Fruit fly (Drosophila melanogaster) whole organism, embryonic: ENCODE measurements around the gene Vps2.

ENCODE experiments used
- Awh ChIP-seq: fragments of 200-800 bp; sonication (Bioruptor generic); IDR thresholded peaks from 2 replicates; pipeline ENCODE4, ENCODE4 v1.3.6; 2022; ENCODE audit warnings: missing biosample characterization, missing genetic modification characterization
- CG10431 ChIP-seq: fragments of 200-800 bp; sonication (Bioruptor generic); optimal IDR thresholded peaks from 3 replicates; lab custom pipeline; 2018; ENCODE audit warnings: missing biosample characterization, mild to moderate bottlenecking, missing genetic modification characterization
- CG13123 ChIP-seq: fragments of 200-800 bp; sonication (Bioruptor generic); optimal IDR thresholded peaks from 2 replicates; lab custom pipeline; 2016; ENCODE audit warnings: missing biosample characterization, missing genetic modification characterization
- CG16815 ChIP-seq: fragments of 200-800 bp; sonication (Bioruptor generic); optimal IDR thresholded peaks from 3 replicates; lab custom pipeline; 2017; ENCODE audit warnings: missing biosample characterization, mild to moderate bottlenecking, missing genetic modification characterization
- CG17385 ChIP-seq: fragments of 200-800 bp; sonication (Bioruptor generic); optimal IDR thresholded peaks from 3 replicates; lab custom pipeline; 2018; ENCODE audit warnings: missing biosample characterization, mild to moderate bottlenecking, missing genetic modification characterization
- CG18262 ChIP-seq: fragments of 200-800 bp; optimal IDR thresholded peaks from 3 replicates; lab custom pipeline; 2019; ENCODE audit warnings: missing biosample characterization, mild to moderate bottlenecking, missing genetic modification characterization, moderate library complexity
- CG3281 ChIP-seq: fragments of 200-800 bp; sonication (Bioruptor generic); optimal IDR thresholded peaks from 3 replicates; lab custom pipeline; 2017; ENCODE audit warnings: missing biosample characterization, mild to moderate bottlenecking, missing genetic modification characterization
- CG4617 ChIP-seq: fragments of 200-800 bp; sonication (Bioruptor generic); optimal IDR thresholded peaks from 3 replicates; lab custom pipeline; 2016; ENCODE audit warnings: missing biosample characterization, missing genetic modification characterization, borderline replicate concordance
- CG5245 ChIP-seq: fragments of 200-800 bp; sonication (Bioruptor generic); optimal IDR thresholded peaks from 3 replicates; lab custom pipeline; 2016; ENCODE audit warnings: missing biosample characterization, missing genetic modification characterization
- CG5953 ChIP-seq: fragments of 200-800 bp; sonication (Bioruptor generic); IDR thresholded peaks from 2 replicates; pipeline ENCODE4 v1.3.6; 2022; ENCODE audit warnings: missing biosample characterization, missing genetic modification characterization
- CG6791 ChIP-seq: fragments of 200-800 bp; sonication (Bioruptor generic); IDR thresholded peaks from 3 replicates; pipeline ENCODE4 v1.3.6; 2022; ENCODE audit warnings: missing biosample characterization, missing genetic modification characterization; ENCODE audit not compliant: partially characterized antibody
- CG7372 ChIP-seq: fragments of 200-800 bp; sonication (Bioruptor generic); IDR thresholded peaks from 2 replicates; pipeline ENCODE4 v1.3.6; 2022; ENCODE audit warnings: missing biosample characterization, missing genetic modification characterization
- CG7786 ChIP-seq: fragments of 200-800 bp; sonication (Bioruptor generic); optimal IDR thresholded peaks from 2 replicates; lab custom pipeline; 2016; ENCODE audit warnings: missing biosample characterization, missing genetic modification characterization
- CG8290 ChIP-seq, 3 experiments: fragments of 200-800 bp; sonication (Bioruptor generic); optimal IDR thresholded peaks; 2 replicates each; lab custom pipeline; 2016 to 2019; ENCODE audit warnings: missing biosample characterization in 3 of 3, missing genetic modification characterization in 3 of 3, mild to moderate bottlenecking in 2 of 3, moderate library complexity in 1 of 3
- CG9727 ChIP-seq: fragments of 200-800 bp; sonication (Bioruptor generic); optimal IDR thresholded peaks from 3 replicates; lab custom pipeline; 2017; ENCODE audit warnings: missing biosample characterization, mild to moderate bottlenecking, missing genetic modification characterization
- CHES-1-like ChIP-seq: fragments of 200-800 bp; sonication (Bioruptor generic); optimal IDR thresholded peaks from 2 replicates; lab custom pipeline; 2016; ENCODE audit warnings: missing biosample characterization, missing genetic modification characterization
- D19A ChIP-seq: fragments of 200-800 bp; optimal IDR thresholded peaks from 3 replicates; lab custom pipeline; 2019; ENCODE audit warnings: missing biosample characterization, mild to moderate bottlenecking, missing genetic modification characterization, moderate library complexity
- Dbx ChIP-seq: fragments of 200-800 bp; sonication (Bioruptor generic); IDR thresholded peaks from 3 replicates; pipeline ENCODE4 v1.3.6; 2022; ENCODE audit warnings: missing biosample characterization, missing genetic modification characterization
- GATAe ChIP-seq: fragments of 200-800 bp; sonication (Bioruptor generic); conservative IDR thresholded peaks from 2 replicates; pipeline ENCODE4 v1.3.6; 2022; ENCODE audit warnings: missing biosample characterization, missing genetic modification characterization
- H15 ChIP-seq: fragments of 200-800 bp; sonication (Bioruptor generic); IDR thresholded peaks from 3 replicates; pipeline ENCODE4 v1.3.6; 2022; ENCODE audit warnings: missing biosample characterization, missing genetic modification characterization
- HLH54F ChIP-seq: fragments of 200-800 bp; sonication (Bioruptor generic); optimal IDR thresholded peaks from 3 replicates; lab custom pipeline; 2016; ENCODE audit warnings: missing biosample characterization, missing genetic modification characterization
- Hey ChIP-seq: fragments of 200-800 bp; sonication (Bioruptor generic); optimal IDR thresholded peaks from 3 replicates; lab custom pipeline; 2018; ENCODE audit warnings: missing biosample characterization, mild to moderate bottlenecking, missing genetic modification characterization
- Opbp ChIP-seq: fragments of 200-800 bp; sonication (Bioruptor generic); IDR thresholded peaks from 3 replicates; pipeline ENCODE4 v1.3.6; 2022; ENCODE audit warnings: missing biosample characterization, missing genetic modification characterization; ENCODE audit not compliant: partially characterized antibody
- Poxn ChIP-seq: fragments of 200-800 bp; sonication (Bioruptor generic); IDR thresholded peaks from 2 replicates; pipeline ENCODE4 v1.3.6; 2022; ENCODE audit warnings: missing biosample characterization, missing genetic modification characterization
- Rfx ChIP-seq: fragments of 200-800 bp; sonication (Bioruptor generic); IDR thresholded peaks from 2 replicates; pipeline ENCODE4 v1.3.6; 2022; ENCODE audit warnings: missing biosample characterization, missing genetic modification characterization
- Sin3A ChIP-seq: fragments of >200 bp; optimal IDR thresholded peaks from 2 replicates; lab custom pipeline; 2018
- Six4 ChIP-seq: fragments of 200-800 bp; sonication (Bioruptor generic); optimal IDR thresholded peaks from 2 replicates; lab custom pipeline; 2016; ENCODE audit warnings: missing biosample characterization, missing genetic modification characterization
- Sry-β ChIP-seq: fragments of 200-800 bp; sonication (Bioruptor generic); optimal IDR thresholded peaks from 2 replicates; lab custom pipeline; 2018; ENCODE audit warnings: missing biosample characterization, mild to moderate bottlenecking, missing genetic modification characterization, moderate library complexity
- Stat92E ChIP-seq, 3 experiments: fragments of >200 bp in 2 of 3; fragments of 200-800 bp in 1 of 3; sonication (Bioruptor generic) in 1 of 3; optimal IDR thresholded peaks; 2 replicates each; lab custom pipeline; 2017 to 2019; ENCODE audit warnings: missing biosample characterization in 3 of 3, missing genetic modification characterization in 3 of 3, mild to moderate bottlenecking in 1 of 3, moderate library complexity in 1 of 3
- ab ChIP-seq: fragments of 200-800 bp; sonication (Bioruptor generic); optimal IDR thresholded peaks from 2 replicates; lab custom pipeline; 2016; ENCODE audit warnings: missing biosample characterization, missing genetic modification characterization
- bab2 ChIP-seq: fragments of 200-800 bp; sonication (Bioruptor generic); optimal IDR thresholded peaks from 2 replicates; lab custom pipeline; 2016; ENCODE audit warnings: missing biosample characterization, missing genetic modification characterization
- caup ChIP-seq: fragments of 200-800 bp; sonication (Bioruptor generic); optimal IDR thresholded peaks from 3 replicates; lab custom pipeline; 2017; ENCODE audit warnings: missing biosample characterization, mild to moderate bottlenecking, missing genetic modification characterization, moderate library complexity; ENCODE audit not compliant: severe bottlenecking
- chinmo ChIP-seq: fragments of 200-800 bp; sonication (Bioruptor generic); IDR thresholded peaks from 4 replicates; pipeline ENCODE4 v1.3.6; 2022; ENCODE audit warnings: missing biosample characterization, missing genetic modification characterization; ENCODE audit not compliant: partially characterized antibody
- chn ChIP-seq: fragments of 200-800 bp; sonication (Bioruptor generic); optimal IDR thresholded peaks from 2 replicates; lab custom pipeline; 2016; ENCODE audit warnings: missing biosample characterization, missing genetic modification characterization
- cwo ChIP-seq: fragments of 200-800 bp; sonication (Bioruptor generic); optimal IDR thresholded peaks from 3 replicates; lab custom pipeline; 2017; ENCODE audit warnings: missing biosample characterization, missing genetic modification characterization, mild to moderate bottlenecking, moderate library complexity, missing genetic modification reagents
- ems ChIP-seq: fragments of 200-800 bp; sonication (Bioruptor generic); optimal IDR thresholded peaks from 3 replicates; lab custom pipeline; 2016; ENCODE audit warnings: missing biosample characterization, missing genetic modification characterization
- fd64A ChIP-seq: fragments of 200-800 bp; sonication (Bioruptor generic); optimal IDR thresholded peaks from 3 replicates; lab custom pipeline; 2018; ENCODE audit warnings: missing biosample characterization, mild to moderate bottlenecking, missing genetic modification characterization
- gce ChIP-seq: fragments of 200-800 bp; sonication (Bioruptor generic); IDR thresholded peaks from 3 replicates; pipeline ENCODE4 v1.3.6; 2022; ENCODE audit warnings: missing biosample characterization, missing genetic modification characterization
- grau ChIP-seq: fragments of 200-800 bp; optimal IDR thresholded peaks from 3 replicates; lab custom pipeline; 2019; ENCODE audit warnings: missing biosample characterization, mild to moderate bottlenecking, missing genetic modification characterization, moderate library complexity
- jumu ChIP-seq: fragments of 200-800 bp; sonication (Bioruptor generic); optimal IDR thresholded peaks from 3 replicates; lab custom pipeline; 2016; ENCODE audit warnings: missing biosample characterization, missing genetic modification characterization
- odd ChIP-seq: fragments of 200-800 bp; sonication (Bioruptor generic); optimal IDR thresholded peaks from 2 replicates; lab custom pipeline; 2017; ENCODE audit warnings: missing biosample characterization, mild to moderate bottlenecking, missing genetic modification characterization
- pita ChIP-seq: fragments of 200-800 bp; sonication (Bioruptor generic); optimal IDR thresholded peaks from 2 replicates; lab custom pipeline; 2017; ENCODE audit warnings: missing biosample characterization, mild to moderate bottlenecking, missing genetic modification characterization
- psq ChIP-seq: fragments of 200-800 bp; sonication (Bioruptor generic); optimal IDR thresholded peaks from 2 replicates; lab custom pipeline; 2017; ENCODE audit warnings: missing biosample characterization, missing genetic modification characterization
- ranshi ChIP-seq: fragments of 200-800 bp; sonication (Bioruptor generic); IDR thresholded peaks from 2 replicates; pipeline ENCODE4 v1.3.6; 2022; ENCODE audit warnings: missing biosample characterization, missing genetic modification characterization
- repo ChIP-seq: fragments of 200-800 bp; sonication (Bioruptor generic); optimal IDR thresholded peaks from 2 replicates; lab custom pipeline; 2016; ENCODE audit warnings: missing biosample characterization, missing genetic modification characterization
- sc ChIP-seq, 3 experiments: fragments of >200 bp in 2 of 3; fragments of 200-800 bp in 1 of 3; sonication (Bioruptor generic) in 1 of 3; optimal IDR thresholded peaks; 2 replicates in 2 of 3; 3 replicates in 1 of 3; lab custom pipeline; 2017; ENCODE audit warnings: mild to moderate bottlenecking in 1 of 3, missing biosample characterization in 1 of 3, missing genetic modification characterization in 1 of 3, missing genetic modification reagents in 1 of 3
- sd ChIP-seq: fragments of 200-800 bp; sonication (Bioruptor generic); optimal IDR thresholded peaks from 3 replicates; lab custom pipeline; 2018; ENCODE audit warnings: missing biosample characterization, mild to moderate bottlenecking, missing genetic modification characterization, moderate library complexity
- shn ChIP-seq: fragments of 200-800 bp; sonication (Bioruptor generic); optimal IDR thresholded peaks from 3 replicates; lab custom pipeline; 2016; ENCODE audit warnings: missing biosample characterization, missing genetic modification characterization
- zfh2 ChIP-seq: fragments of 200-800 bp; sonication (Bioruptor generic); optimal IDR thresholded peaks from 2 replicates; lab custom pipeline; 2016; ENCODE audit warnings: missing biosample characterization, missing genetic modification characterization

Gene Vps2

dm6 chr3R:26059195-26059594 is 6.6 kb downstream of the Vps2 start, which contains the start of the genes RpL34a and Trmt61 (continued):
- TF ChIP-seq shn (peak; percentile 73), Awh (GFP tag; lab: Robert Waterston, UW) (peak; percentile 63; the same call in 1 of the 2 replicates), bab2 (GFP tag; lab: Kevin White, UChicago) (peak; percentile 65), psq (peak; percentile 29), sd (tag; lab: Kevin White, UChicago) (no peak), Sin3A (lab: Kevin White, UChicago) (no peak), CG10431 (GFP tag; lab: Kevin White, UChicago) (peak; percentile 83), ab (no peak), ems (peak; percentile 77), sc (optimal IDR thresholded peaks at IDR 0.05; lab: Kevin White, UChicago) (no peak), sc (GFP tag; optimal IDR thresholded peaks at IDR 0.05; lab: Kevin White, UChicago) (peak; percentile 87), CG8290 (GFP tag; optimal IDR thresholded peaks at IDR 0.05; lab: Kevin White, UChicago) (peak; percentile 75), CG8290 (tag; optimal IDR thresholded peaks at IDR 0.05; lab: Kevin White, UChicago) (peak in 1 of 2 experiments; percentile 71), Rfx (peak; percentile 79), H15 (peak; percentile 54; the same call in 1 of the 3 replicates), CG7372 (GFP tag; lab: Robert Waterston, UW) (peak; percentile 66), D19A (tag; lab: Kevin White, UChicago) (peak; percentile 67), Opbp (peak; percentile 64; the same call in 2 of the 3 replicates), CG5245 (GFP tag; lab: Kevin White, UChicago) (peak; percentile 62), CG4617 (GFP tag; lab: Kevin White, UChicago) (peak; percentile 68), grau (tag; lab: Kevin White, UChicago) (peak; percentile 86), CG13123 (peak; percentile 61), CG3281 (GFP tag; lab: Kevin White, UChicago) (peak; percentile 96), Hey (tag; lab: Kevin White, UChicago) (peak; percentile 86), gce (peak; percentile 81; the same call in 2 of the 3 replicates), CG18262 (tag; lab: Kevin White, UChicago) (peak; percentile 87), chn (GFP tag; lab: Kevin White, UChicago) (peak; percentile 72), Sry-β (GFP tag; lab: Kevin White, UChicago) (peak; percentile 53), chinmo (GFP tag; lab: Robert Waterston, UW) (no peak), CG5953 (peak; percentile 57; the same call in 1 of the 2 replicates), Six4 (GFP tag; lab: Kevin White, UChicago) (peak; percentile 81), HLH54F (GFP tag; lab: Kevin White, UChicago) (peak; percentile 66), CG7786 (GFP tag; lab: Kevin White, UChicago) (peak; percentile 42), Dbx (GFP tag; lab: Robert Waterston, UW) (peak; percentile 84), CG9727 (GFP tag; lab: Kevin White, UChicago) (peak; percentile 97), CG6791 (GFP tag; lab: Robert Waterston, UW) (peak; percentile 75), CG17385 (GFP tag; lab: Kevin White, UChicago) (peak; percentile 99), CHES-1-like (peak; percentile 75), odd (GFP tag; lab: Kevin White, UChicago) (peak; percentile 92), fd64A (GFP tag; lab: Kevin White, UChicago) (peak; percentile 89), ranshi (GFP tag; lab: Robert Waterston, UW) (peak; percentile 60; the same call in 1 of the 2 replicates), caup (peak; percentile 95), GATAe (GFP tag; lab: Robert Waterston, UW) (peak; percentile 54), repo (peak; percentile 58), Stat92E (GFP tag; optimal IDR thresholded peaks at IDR 0.05; lab: Kevin White, UChicago) (peak in 1 of 3 experiments; percentile 82), cwo (GFP tag; lab: Kevin White, UChicago) (peak; percentile 63), jumu (peak; percentile 66), zfh2 (GFP tag; lab: Kevin White, UChicago) (peak; percentile 65), Poxn (GFP tag; lab: Robert Waterston, UW) (no peak), CG16815 (GFP tag; lab: Kevin White, UChicago) (peak; percentile 28), pita (GFP tag; lab: Kevin White, UChicago) (no peak)
